Worm (Caenorhabditis elegans) whole organism, L4 larva: ENCODE data around the gene F47B8.1.

ENCODE experiments used
- ZK337.2 ChIP-seq: fragments of 200-800 bp; sonication (Bioruptor generic); IDR thresholded peaks from 2 replicates; pipeline ENCODE4 v1.3.6; 2022; ENCODE audit warnings: missing genetic modification reagents, missing genetic modification characterization, missing compliant biosample characterization
- ama-1 ChIP-seq: fragments of 150-350 bp; optimal IDR thresholded peaks from 2 replicates; lab custom pipeline; 2014; ENCODE audit warnings: inconsistent platforms, mixed read lengths
- ceh-82 ChIP-seq: sonication (generic microtip); optimal IDR thresholded peaks from 2 replicates; lab custom pipeline; 2017; ENCODE audit warnings: missing biosample characterization, missing genetic modification characterization
- duxl-1 ChIP-seq: sonication (generic microtip); optimal IDR thresholded peaks from 2 replicates; lab custom pipeline; 2016; ENCODE audit warnings: mild to moderate bottlenecking, missing genetic modification characterization, moderate library complexity, missing compliant biosample characterization; ENCODE audit not compliant: poor library complexity
- pqm-1 ChIP-seq: sonication (generic microtip); optimal IDR thresholded peaks from 2 replicates; lab custom pipeline; 2017; ENCODE audit warnings: missing biosample characterization, missing genetic modification characterization
- unc-62 ChIP-seq, 3 experiments: fragments of 150-350 bp in 1 of 3; sonication (generic microtip); optimal IDR thresholded peaks in 2 of 3; peaks in 1 of 3; 1 replicate in 1 of 3; 2 replicates in 2 of 3; lab custom pipeline; 2014 to 2017; ENCODE audit warnings: missing biosample characterization in 3 of 3, missing genetic modification characterization in 3 of 3, missing genetic modification reagents in 3 of 3, missing genotype in 1 of 3
- ztf-11 ChIP-seq: fragments of 150-350 bp; optimal IDR thresholded peaks from 2 replicates; lab custom pipeline; 2014; ENCODE audit warnings: missing biosample characterization, missing genetic modification characterization

ce11 chrV:14351629-14352028 is 37.5 kb upstream of the F47B8.1 start, which contains the start of gene vha-13:
- TF ChIP-seq ztf-11 (tag; lab: Kevin White, UChicago) (no peak), duxl-1 (tag; lab: Kevin White, UChicago) (no peak), pqm-1 (tag; lab: Kevin White, UChicago) (no peak), unc-62 (GFP tag; optimal IDR thresholded peaks at IDR 0.05 in 1 of 2; lab: Kevin White, UChicago) (peak in 1 of 2 experiments; percentile 72), unc-62 (tag; optimal IDR thresholded peaks at IDR 0.05; lab: Kevin White, UChicago) (no peak), ZK337.2 (GFP tag; lab: Robert Waterston, UW) (no peak), ceh-82 (tag; lab: Kevin White, UChicago) (no peak), ama-1 (lab: Kevin White, UChicago) (no peak)
